Fruit fly (Drosophila melanogaster): Measurements from ENCODE around the gene alpha-Man-IIa.

alpha-Man-IIa gene

dm6 chr3R:9430344-9431253, 18.3 kb downstream of the alpha-Man-IIa start (continued):
- no peak for TF ChIP-seq CG43689 (GFP tag; IDR thresholded peaks at IDR 0.05)
- TF ChIP-seq Taf1 (GFP tag; IDR thresholded peaks at IDR 0.05) = no peak
- TF ChIP-seq CG11504 (tag; optimal IDR thresholded peaks at IDR 0.05) = peak; percentile 55
- peak; percentile 39 for TF ChIP-seq Xbp1 (GFP tag; optimal IDR thresholded peaks at IDR 0.05)
- no peak for TF ChIP-seq CG4360 (GFP tag; IDR thresholded peaks at IDR 0.05)
- TF ChIP-seq bbx (GFP tag; IDR thresholded peaks at IDR 0.05; ENCODE audit: partially characterized antibody) = no peak
- TF ChIP-seq sens (GFP tag) = no peak
- TF ChIP-seq mam (GFP tag; optimal IDR thresholded peaks at IDR 0.05) = peak; percentile 35
- TF ChIP-seq CG13123 (GFP tag; optimal IDR thresholded peaks at IDR 0.05) = no peak
- TF ChIP-seq ash1 (GFP tag; optimal IDR thresholded peaks at IDR 0.05) = no peak
- TF ChIP-seq BtbVII (GFP tag; optimal IDR thresholded peaks at IDR 0.05) = peak; percentile 45
- TF ChIP-seq ap (GFP tag; IDR thresholded peaks at IDR 0.05) = no peak
- no peak for TF ChIP-seq Hmx (GFP tag; optimal IDR thresholded peaks at IDR 0.05)
- TF ChIP-seq insv (GFP tag; optimal IDR thresholded peaks at IDR 0.05) = no peak
- TF ChIP-seq Med (GFP tag) = peak; percentile 87
- TF ChIP-seq CoRest (tag; optimal IDR thresholded peaks at IDR 0.05) = peak; percentile 42
- TF ChIP-seq CG8089 (GFP tag; optimal IDR thresholded peaks at IDR 0.05) = no peak
- peak; percentile 60 for TF ChIP-seq grau (tag; optimal IDR thresholded peaks at IDR 0.05)
- TF ChIP-seq tap (tag; optimal IDR thresholded peaks at IDR 0.05) = peak; percentile 45
- TF ChIP-seq Gsc (GFP tag; IDR thresholded peaks at IDR 0.05) = no peak
- TF ChIP-seq CG12155 (GFP tag; optimal IDR thresholded peaks at IDR 0.05) = no peak
- TF ChIP-seq MTF-1 (GFP tag; optimal IDR thresholded peaks at IDR 0.05; ENCODE audit: borderline replicate concordance) = no peak
- no peak for TF ChIP-seq CG31388 (GFP tag; optimal IDR thresholded peaks at IDR 0.05)
- TF ChIP-seq CG18476 (GFP tag; optimal IDR thresholded peaks at IDR 0.05) = no peak
- TF ChIP-seq CG8944 (GFP tag; optimal IDR thresholded peaks at IDR 0.05) = no peak
- TF ChIP-seq nmo (GFP tag; optimal IDR thresholded peaks at IDR 0.05) = peak; percentile 5
- no peak for TF ChIP-seq hb (GFP tag; IDR thresholded peaks at IDR 0.05; ENCODE audit: partially characterized antibody)
- peak; percentile 32 for TF ChIP-seq scrt (GFP tag; optimal IDR thresholded peaks at IDR 0.05)
- no peak for TF ChIP-seq CG1647 (GFP tag; optimal IDR thresholded peaks at IDR 0.05)
- peak; percentile 79 for TF ChIP-seq CG12769 (tag; optimal IDR thresholded peaks at IDR 0.05)
- TF ChIP-seq CG1832 (GFP tag; optimal IDR thresholded peaks at IDR 0.05) = no peak
- peak; percentile 36 for TF ChIP-seq CG7556 (GFP tag; optimal IDR thresholded peaks at IDR 0.05)
- no peak for TF ChIP-seq CG7745 (tag; optimal IDR thresholded peaks at IDR 0.05)
- TF ChIP-seq CG18599 (GFP tag; optimal IDR thresholded peaks at IDR 0.05) = peak; percentile 50
- TF ChIP-seq phol (tag; optimal IDR thresholded peaks at IDR 0.05) = peak; percentile 17
- TF ChIP-seq Stat92E (GFP tag; optimal IDR thresholded peaks at IDR 0.05) = no peak
- peak; percentile 9; the same call in 1 of the 2 replicates for TF ChIP-seq MBD-R2 (GFP tag; IDR thresholded peaks at IDR 0.05)
- TF ChIP-seq CG12659 (GFP tag; optimal IDR thresholded peaks at IDR 0.05) = peak; percentile 36

dm6 chr3R:9433270-9433669, 20.9 kb downstream of the alpha-Man-IIa start:
- no peak for TF ChIP-seq CG11560 (tag; IDR thresholded peaks at IDR 0.05)
- TF ChIP-seq mirr (GFP tag; optimal IDR thresholded peaks at IDR 0.05) = peak; percentile 34
- TF ChIP-seq ase (GFP tag; IDR thresholded peaks at IDR 0.05) = 0 out of 3 replicates have a peak, but pooled peaks have one; percentile 16
- no peak for TF ChIP-seq lbe (GFP tag; optimal IDR thresholded peaks at IDR 0.05)
- TF ChIP-seq Abd-B (GFP tag; optimal IDR thresholded peaks at IDR 0.05) = no peak
- TF ChIP-seq fd102C (GFP tag; optimal IDR thresholded peaks at IDR 0.05) = no peak
- TF ChIP-seq CG2889 (GFP tag; IDR thresholded peaks at IDR 0.05) = 0 out of 3 replicates have a peak, but pooled peaks have one; percentile 12
- no peak for TF ChIP-seq zen2 (GFP tag; IDR thresholded peaks at IDR 0.05; ENCODE audit: partially characterized antibody)
- peak; percentile 53 for TF ChIP-seq Deaf1 (tag; optimal IDR thresholded peaks at IDR 0.05)
- TF ChIP-seq lov (optimal IDR thresholded peaks at IDR 0.05) = no peak
- 0 out of 3 replicates have a peak, but pooled peaks have one; percentile 11 for TF ChIP-seq lov (GFP tag; IDR thresholded peaks at IDR 0.05)
